Fruit fly (Drosophila melanogaster): ENCODE results near the gene CG13050.

dm6 chr3L:16283821-16284220 is 4.8 kb upstream of the CG13050 start, which contains the start of gene CG13048:
- no peak for TF ChIP-seq CG17385 (GFP tag; optimal IDR thresholded peaks at IDR 0.05)
- TF ChIP-seq seq (GFP tag; IDR thresholded peaks at IDR 0.05): no peak
- no peak for TF ChIP-seq GATAe (GFP tag; conservative IDR thresholded peaks at IDR 0.05)
- no peak for TF ChIP-seq psq (GFP tag; optimal IDR thresholded peaks at IDR 0.05)
- TF ChIP-seq CG10979 (tag; optimal IDR thresholded peaks at IDR 0.05): no peak
- no peak for TF ChIP-seq MTF-1 (GFP tag; optimal IDR thresholded peaks at IDR 0.05; ENCODE audit: borderline replicate concordance)
- no peak for TF ChIP-seq Aef1 (GFP tag; IDR thresholded peaks at IDR 0.05)
- no peak for TF ChIP-seq HmgD (GFP tag; optimal IDR thresholded peaks at IDR 0.05)

Measured in whole organism, embryonic.